Worm (Caenorhabditis elegans) whole organism, L4 larva: ENCODE results near the gene K09E9.1.
A peak's percentile ranks its signal among the peaks of the same experiment; 100 is the strongest.

Experiments used
- F26F4.8 ChIP-seq: fragments of 200-800 bp; sonication (Bioruptor generic); conservative IDR thresholded peaks from 2 replicates; pipeline ENCODE4 v1.3.6; 2022; ENCODE audit warnings: missing genetic modification characterization, missing compliant biosample characterization
- R02D3.7 ChIP-seq: fragments of 150-350 bp; sonication (generic microtip); optimal IDR thresholded peaks from 3 replicates; lab custom pipeline; 2014; ENCODE audit warnings: missing biosample characterization, missing genetic modification characterization
- T26A8.4 ChIP-seq: fragments of 200-800 bp; sonication (Bioruptor generic); IDR thresholded peaks from 2 replicates; pipeline ENCODE4 v1.3.6; 2022; ENCODE audit warnings: missing genetic modification characterization, missing compliant biosample characterization
- Y48G9A.11 ChIP-seq: fragments of 200-800 bp; sonication (Bioruptor generic); IDR thresholded peaks from 2 replicates; pipeline ENCODE4 v1.3.6; 2022; ENCODE audit warnings: missing genetic modification reagents, missing genetic modification characterization, missing compliant biosample characterization
- Y5F2A.4 ChIP-seq: fragments of 200-800 bp; sonication (Bioruptor generic); optimal IDR thresholded peaks from 2 replicates; lab custom pipeline; 2018; ENCODE audit warnings: mild to moderate bottlenecking, missing genetic modification characterization, missing compliant biosample characterization
- Y75B8A.6 ChIP-seq: fragments of 200-800 bp; sonication (Bioruptor generic); IDR thresholded peaks from 2 replicates; pipeline ENCODE4 v1.3.6; 2022; ENCODE audit warnings: missing genetic modification reagents, missing genetic modification characterization, missing compliant biosample characterization
- ZK546.5 ChIP-seq, 2 experiments: sonication (generic microtip); optimal IDR thresholded peaks; 2 replicates each; lab custom pipeline; 2017; ENCODE audit warnings: missing biosample characterization in 2 of 2, missing genetic modification characterization in 2 of 2
- ama-1 ChIP-seq: fragments of 150-350 bp; optimal IDR thresholded peaks from 2 replicates; lab custom pipeline; 2014; ENCODE audit warnings: inconsistent platforms, mixed read lengths
- attf-4 ChIP-seq: sonication (generic microtip); optimal IDR thresholded peaks from 3 replicates; lab custom pipeline; 2017; ENCODE audit warnings: missing biosample characterization, missing genetic modification characterization
- ceh-20 ChIP-seq: fragments of 200-800 bp; sonication (Bioruptor generic); IDR thresholded peaks from 2 replicates; pipeline ENCODE4 v1.3.6; 2022; ENCODE audit warnings: missing genetic modification reagents, missing genetic modification characterization, missing compliant biosample characterization
- ceh-28 ChIP-seq: fragments of 150-350 bp; optimal IDR thresholded peaks from 2 replicates; lab custom pipeline; 2014; ENCODE audit warnings: missing biosample characterization, missing genetic modification reagents, missing genetic modification characterization
- ceh-32 ChIP-seq: sonication (generic microtip); optimal IDR thresholded peaks from 2 replicates; lab custom pipeline; 2016; ENCODE audit warnings: mild to moderate bottlenecking, missing genetic modification characterization, missing compliant biosample characterization; ENCODE audit not compliant: poor library complexity
- ceh-44 ChIP-seq: fragments of 200-800 bp; sonication (Bioruptor generic); IDR thresholded peaks from 2 replicates; pipeline ENCODE4 v1.3.6; 2022; ENCODE audit warnings: missing genetic modification reagents, missing genetic modification characterization, missing compliant biosample characterization
- ceh-62 ChIP-seq: sonication (generic microtip); optimal IDR thresholded peaks from 2 replicates; lab custom pipeline; 2017; ENCODE audit warnings: missing biosample characterization, missing genetic modification characterization
- ces-1 ChIP-seq: fragments of 150-350 bp; sonication (generic microtip); optimal IDR thresholded peaks from 4 replicates; lab custom pipeline; 2014; ENCODE audit warnings: missing biosample characterization, missing genetic modification reagents, missing genetic modification characterization
- ctbp-1 ChIP-seq: fragments of 200-800 bp; sonication (Bioruptor generic); IDR thresholded peaks from 2 replicates; pipeline ENCODE4 v1.3.6; 2022; ENCODE audit warnings: missing genetic modification reagents, missing genetic modification characterization, missing compliant biosample characterization
- daf-16 ChIP-seq, 3 experiments: sonication (generic microtip); optimal IDR thresholded peaks; 2 replicates each; lab custom pipeline; 2016 to 2017; ENCODE audit warnings: missing genetic modification characterization in 3 of 3, missing genetic modification reagents in 3 of 3, mild to moderate bottlenecking in 2 of 3, missing compliant biosample characterization in 2 of 3, missing biosample characterization in 1 of 3, moderate library complexity in 1 of 3
- daf-19 ChIP-seq: fragments of 200-800 bp; sonication (Bioruptor generic); conservative IDR thresholded peaks from 2 replicates; pipeline ENCODE4 v1.3.6; 2022; ENCODE audit warnings: missing genetic modification characterization, missing compliant biosample characterization
- daf-8 ChIP-seq: fragments of 200-800 bp; sonication (Bioruptor generic); IDR thresholded peaks from 2 replicates; pipeline ENCODE4 v1.3.6; 2022; ENCODE audit warnings: missing genetic modification characterization, missing compliant biosample characterization
- dmd-6 ChIP-seq: fragments of 200-800 bp; sonication (Bioruptor generic); IDR thresholded peaks from 2 replicates; pipeline ENCODE4 v1.3.6; 2022; ENCODE audit warnings: missing genetic modification reagents, missing genetic modification characterization, missing compliant biosample characterization
- dmd-8 ChIP-seq: fragments of 200-800 bp; sonication (Bioruptor generic); IDR thresholded peaks from 2 replicates; pipeline ENCODE4 v1.3.6; 2022; ENCODE audit warnings: missing genetic modification characterization, missing compliant biosample characterization
- dpl-1 ChIP-seq: fragments of 150-350 bp; optimal IDR thresholded peaks from 2 replicates; lab custom pipeline; 2014; ENCODE audit warnings: missing biosample characterization, missing genetic modification reagents, missing genetic modification characterization
- dve-1 ChIP-seq: sonication (generic microtip); optimal IDR thresholded peaks from 2 replicates; lab custom pipeline; 2017; ENCODE audit warnings: antibody characterized with exemption, mild to moderate bottlenecking, missing genetic modification characterization, missing compliant biosample characterization; ENCODE audit not compliant: insufficient read depth
- egl-43 ChIP-seq: fragments of 200-800 bp; sonication (Bioruptor generic); IDR thresholded peaks from 2 replicates; pipeline ENCODE4 v1.3.6; 2022; ENCODE audit warnings: missing genetic modification reagents, missing genetic modification characterization, missing compliant biosample characterization
- fos-1 ChIP-seq: fragments of 150-350 bp; optimal IDR thresholded peaks from 2 replicates; lab custom pipeline; 2014; ENCODE audit warnings: missing biosample characterization, missing genetic modification characterization
- hlh-30 ChIP-seq: sonication (generic microtip); optimal IDR thresholded peaks from 2 replicates; lab custom pipeline; 2017; ENCODE audit warnings: antibody characterized with exemption, mild to moderate bottlenecking, missing genetic modification characterization, missing compliant biosample characterization; ENCODE audit not compliant: insufficient read depth
- lin-1 ChIP-seq: fragments of 200-800 bp; sonication (Bioruptor generic); IDR thresholded peaks from 2 replicates; pipeline ENCODE4 v1.3.6; 2022; ENCODE audit warnings: missing genetic modification reagents, missing genetic modification characterization, missing compliant biosample characterization
- lin-13 ChIP-seq: fragments of 150-350 bp; optimal IDR thresholded peaks from 2 replicates; lab custom pipeline; 2014; ENCODE audit warnings: missing biosample characterization, missing genetic modification reagents, missing genetic modification characterization
- madf-5 ChIP-seq, 2 experiments: fragments of 200-800 bp; sonication (Bioruptor generic); IDR thresholded peaks; 2 replicates each; pipeline ENCODE4 v1.3.6; 2022; ENCODE audit warnings: missing compliant biosample characterization in 2 of 2, missing genetic modification characterization in 2 of 2
- mdl-1 ChIP-seq, 2 experiments: fragments of 150-350 bp in 1 of 2; sonication (generic microtip) in 1 of 2; optimal IDR thresholded peaks; 2 replicates each; lab custom pipeline; 2014 to 2017; ENCODE audit warnings: missing biosample characterization in 2 of 2, missing genetic modification characterization in 2 of 2
- mep-1 ChIP-seq: fragments of 150-350 bp; sonication (generic microtip); optimal IDR thresholded peaks from 3 replicates; lab custom pipeline; 2014; ENCODE audit warnings: missing biosample characterization, missing genetic modification characterization
- mxl-2 ChIP-seq: fragments of 200-800 bp; sonication (Bioruptor generic); conservative IDR thresholded peaks from 2 replicates; pipeline ENCODE4 v1.3.6; 2022; ENCODE audit warnings: missing genetic modification reagents, missing genetic modification characterization, missing compliant biosample characterization
- nhr-111 ChIP-seq: fragments of 200-800 bp; sonication (Bioruptor generic); optimal IDR thresholded peaks from 2 replicates; lab custom pipeline; 2018; ENCODE audit warnings: mild to moderate bottlenecking, missing genetic modification characterization, missing compliant biosample characterization
- nhr-237 ChIP-seq: sonication (generic microtip); optimal IDR thresholded peaks from 2 replicates; lab custom pipeline; 2017; ENCODE audit warnings: missing biosample characterization, missing genetic modification characterization
- nhr-41 ChIP-seq: fragments of 200-800 bp; sonication (Bioruptor generic); IDR thresholded peaks from 2 replicates; pipeline ENCODE4 v1.3.6; 2022; ENCODE audit warnings: missing genetic modification reagents, missing genetic modification characterization, missing compliant biosample characterization
- nhr-42 ChIP-seq: fragments of 200-800 bp; sonication (Bioruptor generic); IDR thresholded peaks from 2 replicates; pipeline ENCODE4 v1.3.6; 2022; ENCODE audit warnings: missing genetic modification characterization, missing compliant biosample characterization
- nhr-48 ChIP-seq: sonication (generic microtip); optimal IDR thresholded peaks from 2 replicates; lab custom pipeline; 2016; ENCODE audit warnings: mild to moderate bottlenecking, missing genetic modification characterization, missing compliant biosample characterization
- nhr-6 ChIP-seq: fragments of 150-350 bp; optimal IDR thresholded peaks from 2 replicates; lab custom pipeline; 2014; ENCODE audit warnings: missing biosample characterization, missing genetic modification characterization
- nhr-76 ChIP-seq: fragments of 150-350 bp; optimal IDR thresholded peaks from 2 replicates; lab custom pipeline; 2014; ENCODE audit warnings: missing biosample characterization, missing genetic modification characterization
- nhr-77 ChIP-seq: fragments of 150-350 bp; optimal IDR thresholded peaks from 2 replicates; lab custom pipeline; 2014; ENCODE audit warnings: missing biosample characterization, missing genetic modification characterization
- pha-4 ChIP-seq, 2 experiments: fragments of 150-350 bp in 1 of 2; fragments of 200-800 bp in 1 of 2; sonication (Bioruptor generic) in 1 of 2; IDR thresholded peaks in 1 of 2; optimal IDR thresholded peaks in 1 of 2; 2 replicates each; pipeline versions ENCODE4 v1.3.6 to Lab custom; 2014 to 2022; ENCODE audit warnings: missing genetic modification characterization in 2 of 2, missing genetic modification reagents in 2 of 2, missing biosample characterization in 1 of 2, missing compliant biosample characterization in 1 of 2
- rbr-2 ChIP-seq: sonication (generic microtip); optimal IDR thresholded peaks from 2 replicates; lab custom pipeline; 2016; ENCODE audit warnings: missing genotype, missing genetic modification characterization, missing compliant biosample characterization
- saeg-2 ChIP-seq: fragments of 200-800 bp; sonication (Bioruptor generic); IDR thresholded peaks from 2 replicates; pipeline ENCODE4 v1.3.6; 2022; ENCODE audit warnings: missing genetic modification reagents, missing genetic modification characterization, missing compliant biosample characterization
- sdz-12 ChIP-seq: fragments of 200-800 bp; sonication (Bioruptor generic); optimal IDR thresholded peaks from 2 replicates; lab custom pipeline; 2018; ENCODE audit warnings: mild to moderate bottlenecking, missing genetic modification characterization, missing compliant biosample characterization
- snpc-4 ChIP-seq: fragments of 150-350 bp; optimal IDR thresholded peaks from 2 replicates; lab custom pipeline; 2014; ENCODE audit warnings: missing biosample characterization, missing genetic modification characterization
- unc-130 ChIP-seq: sonication (generic microtip); optimal IDR thresholded peaks from 2 replicates; lab custom pipeline; 2016; ENCODE audit warnings: missing genetic modification reagents, missing genetic modification characterization, missing compliant biosample characterization
- unc-62 ChIP-seq, 3 experiments: fragments of 150-350 bp in 1 of 3; sonication (generic microtip); optimal IDR thresholded peaks in 2 of 3; peaks in 1 of 3; 1 replicate in 1 of 3; 2 replicates in 2 of 3; lab custom pipeline; 2014 to 2017; ENCODE audit warnings: missing biosample characterization in 3 of 3, missing genetic modification characterization in 3 of 3, missing genetic modification reagents in 3 of 3, missing genotype in 1 of 3
- zfp-2 ChIP-seq: sonication (generic microtip); optimal IDR thresholded peaks from 2 replicates; lab custom pipeline; 2016; ENCODE audit warnings: mild to moderate bottlenecking, missing genetic modification characterization, missing compliant biosample characterization
- zip-2 ChIP-seq: fragments of 150-350 bp; optimal IDR thresholded peaks from 2 replicates; lab custom pipeline; 2014; ENCODE audit warnings: missing biosample characterization, missing genetic modification characterization

The K09E9.1 gene

DNA sequence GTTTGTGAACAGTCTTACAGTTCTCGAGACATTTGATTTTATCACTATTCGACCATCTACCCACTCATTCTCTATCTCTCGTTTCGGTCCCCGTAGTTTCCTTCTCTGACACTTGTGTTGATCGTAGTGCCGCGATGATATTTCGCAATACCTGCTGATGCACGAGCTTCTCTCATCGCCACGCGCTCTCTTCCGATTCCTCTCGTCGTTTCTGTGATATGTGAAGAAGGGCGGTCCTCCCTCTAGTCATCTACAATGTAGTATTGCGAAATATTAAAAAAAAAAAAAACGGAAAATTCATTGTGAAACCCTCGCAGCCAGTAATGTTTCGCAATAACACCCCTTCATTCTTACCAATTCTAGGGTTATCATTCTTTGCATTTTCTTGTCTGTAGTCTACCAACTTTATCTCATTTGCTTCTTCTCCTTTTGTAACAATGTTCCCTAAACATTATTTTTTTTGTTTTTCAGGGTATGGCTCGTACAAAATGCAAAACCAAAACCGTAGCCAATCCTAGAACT lies 12.7 kb upstream of the K09E9.1 start, which contains the start of gene nipi-3 (continued):
- 0 out of 2 replicates have a peak, but pooled peaks have one; percentile 16 for TF ChIP-seq Y75B8A.6
- TF ChIP-seq mxl-2 (GFP tag; lab: Robert Waterston, UW): 0 out of 2 replicates have a peak, but pooled peaks have one; percentile 48
- peak; percentile 88 for TF ChIP-seq rbr-2
- TF ChIP-seq dpl-1 (GFP tag; lab: Kevin White, UChicago): peak; percentile 64
- peak; percentile 85 for TF ChIP-seq T26A8.4 (GFP tag; lab: Robert Waterston, UW)
- TF ChIP-seq ces-1 (GFP tag; lab: Kevin White, UChicago): no peak
- peak; percentile 94 for TF ChIP-seq nhr-6
- peak; percentile 86 for TF ChIP-seq ctbp-1 (GFP tag; lab: Robert Waterston, UW)
- TF ChIP-seq dmd-6: peak; percentile 99
- TF ChIP-seq F26F4.8: no peak
- TF ChIP-seq fos-1 (tag; lab: Kevin White, UChicago): peak; percentile 59
- TF ChIP-seq zfp-2 (tag; lab: Kevin White, UChicago): no peak
- TF ChIP-seq Y48G9A.11 (GFP tag; lab: Robert Waterston, UW): no peak
- TF ChIP-seq saeg-2 (GFP tag; lab: Robert Waterston, UW): peak; percentile 81
- TF ChIP-seq nhr-76 (tag; lab: Kevin White, UChicago): peak; percentile 80
- no peak for TF ChIP-seq ama-1 (lab: Kevin White, UChicago)
- TF ChIP-seq unc-62 (GFP tag; optimal IDR thresholded peaks at IDR 0.05 in 1 of 2; lab: Kevin White, UChicago): peak in 1 of 2 experiments; percentile 99
- TF ChIP-seq unc-62 (tag; optimal IDR thresholded peaks at IDR 0.05; lab: Kevin White, UChicago): no peak
- TF ChIP-seq nhr-77 (tag; lab: Kevin White, UChicago): peak; percentile 99
- peak; percentile 93 for TF ChIP-seq pha-4 (GFP tag; IDR thresholded peaks at IDR 0.05; lab: Robert Waterston, UW)
- TF ChIP-seq pha-4 (tag; optimal IDR thresholded peaks at IDR 0.05; lab: Kevin White, UChicago): peak; percentile 2
- no peak for TF ChIP-seq ceh-44
- TF ChIP-seq ZK546.5 (tag; optimal IDR thresholded peaks at IDR 0.05; lab: Kevin White, UChicago): no peak
- no peak for TF ChIP-seq madf-5 (GFP tag; IDR thresholded peaks at IDR 0.05; lab: Robert Waterston, UW)
- peak; percentile 98 for TF ChIP-seq mep-1 (tag; lab: Kevin White, UChicago)
- TF ChIP-seq zip-2 (tag; lab: Kevin White, UChicago): peak; percentile 85
- peak; percentile 13 to 71 for TF ChIP-seq daf-16 (GFP tag; optimal IDR thresholded peaks at IDR 0.05; lab: Kevin White, UChicago)
- TF ChIP-seq daf-16 (tag; optimal IDR thresholded peaks at IDR 0.05; lab: Kevin White, UChicago): peak; percentile 95
- TF ChIP-seq lin-13: peak; percentile 96
- peak; percentile 99 for TF ChIP-seq hlh-30
- TF ChIP-seq ceh-32 (tag; lab: Kevin White, UChicago): no peak
- TF ChIP-seq nhr-41 (GFP tag; lab: Robert Waterston, UW): peak; percentile 95
- TF ChIP-seq daf-8 (GFP tag; lab: Robert Waterston, UW): no peak
- peak; percentile 88 for TF ChIP-seq lin-1 (GFP tag; lab: Robert Waterston, UW)
- TF ChIP-seq dmd-8 (GFP tag; lab: Robert Waterston, UW): no peak
- no peak for TF ChIP-seq sdz-12 (GFP tag; lab: Kevin White, UChicago)
- peak; percentile 68 for TF ChIP-seq nhr-237 (tag; lab: Kevin White, UChicago)
- peak; percentile 99 for TF ChIP-seq mdl-1 (tag; optimal IDR thresholded peaks at IDR 0.05; lab: Kevin White, UChicago)
- no peak for TF ChIP-seq nhr-111 (GFP tag; lab: Kevin White, UChicago)
- peak; percentile 76; the same call in 1 of the 2 replicates for TF ChIP-seq nhr-42 (GFP tag; lab: Robert Waterston, UW)
- peak; percentile 99 for TF ChIP-seq dve-1 (tag; lab: Kevin White, UChicago)
- TF ChIP-seq Y5F2A.4: no peak
- no peak for TF ChIP-seq ceh-62 (tag; lab: Kevin White, UChicago)
- TF ChIP-seq attf-4 (tag; lab: Kevin White, UChicago): no peak
- no peak for TF ChIP-seq R02D3.7 (tag; lab: Kevin White, UChicago)
- peak; percentile 84 for TF ChIP-seq egl-43
- TF ChIP-seq ceh-20 (GFP tag; lab: Robert Waterston, UW): peak; percentile 81
- TF ChIP-seq nhr-48 (tag; lab: Kevin White, UChicago): peak; percentile 91
- TF ChIP-seq snpc-4: peak; percentile 19
- peak; percentile 65 for TF ChIP-seq ceh-28 (tag; lab: Kevin White, UChicago)
- TF ChIP-seq unc-130 (GFP tag; lab: Kevin White, UChicago): no peak
- TF ChIP-seq daf-19 (GFP tag; lab: Robert Waterston, UW): no peak
